Fruit fly (Drosophila melanogaster) whole organism: Measurements from ENCODE around the gene CG42655.

Source experiments
- CG8478 ChIP-seq: fragments of >200 bp; optimal IDR thresholded peaks from 2 replicates; lab custom pipeline; 2018; ENCODE audit warnings: inconsistent platforms
- Dll ChIP-seq: fragments of >200 bp; optimal IDR thresholded peaks from 2 replicates; lab custom pipeline; 2017
- EcR ChIP-seq, 2 experiments: fragments of >200 bp; optimal IDR thresholded peaks; 2 replicates each; lab custom pipeline; 2017; ENCODE audit warnings: missing biosample characterization in 2 of 2, missing genetic modification characterization in 2 of 2, missing genetic modification reagents in 2 of 2
- pan ChIP-seq: fragments of >200 bp; optimal IDR thresholded peaks from 2 replicates; lab custom pipeline; 2017
- psq ChIP-seq: fragments of >200 bp; optimal IDR thresholded peaks from 2 replicates; lab custom pipeline; 2017
- usp ChIP-seq: fragments of >200 bp; optimal IDR thresholded peaks from 2 replicates; lab custom pipeline; 2017; ENCODE audit warnings: missing biosample characterization, missing genetic modification characterization, mixed read lengths

Gene CG42655

dm6 chr3L:19903400-19903846, 50.1 kb downstream of the CG42655 start:
- no peak for TF ChIP-seq usp (GFP tag; lab: Kevin White, UChicago)
- TF ChIP-seq psq (lab: Kevin White, UChicago) = no peak
- no peak for TF ChIP-seq Dll (lab: Kevin White, UChicago)
- TF ChIP-seq EcR (GFP tag; optimal IDR thresholded peaks at IDR 0.05; lab: Kevin White, UChicago) = no peak
- TF ChIP-seq pan (lab: Kevin White, UChicago) = no peak
- no peak for TF ChIP-seq CG8478 (lab: Kevin White, UChicago)
